Fruit fly (Drosophila melanogaster) whole organism, embryonic: ENCODE measurements around the gene CG15530.
A peak's percentile ranks its signal among the peaks of the same experiment; 100 is the strongest.

Source experiments
- Asciz ChIP-seq: fragments of 200-800 bp; sonication (Bioruptor generic); optimal IDR thresholded peaks from 2 replicates; lab custom pipeline; 2017; ENCODE audit warnings: missing biosample characterization, mild to moderate bottlenecking, missing genetic modification characterization, missing genetic modification reagents
- C15 ChIP-seq: fragments of 200-800 bp; sonication (Bioruptor generic); IDR thresholded peaks from 3 replicates; pipeline ENCODE4 v1.3.6; 2022; ENCODE audit warnings: missing biosample characterization, missing genetic modification characterization
- CG10209 ChIP-seq: fragments of 200-800 bp; sonication (Bioruptor generic); optimal IDR thresholded peaks from 3 replicates; lab custom pipeline; 2017; ENCODE audit warnings: missing biosample characterization, mild to moderate bottlenecking, missing genetic modification characterization, missing genetic modification reagents
- CG11085 ChIP-seq: fragments of 200-800 bp; sonication (Bioruptor generic); IDR thresholded peaks from 2 replicates; pipeline ENCODE4 v1.3.6; 2022; ENCODE audit warnings: missing biosample characterization, missing genetic modification characterization
- CG13296 ChIP-seq: fragments of 200-800 bp; sonication (Bioruptor generic); optimal IDR thresholded peaks from 3 replicates; lab custom pipeline; 2018; ENCODE audit warnings: missing biosample characterization, mild to moderate bottlenecking, missing genetic modification characterization
- CG14014 ChIP-seq: fragments of 200-800 bp; sonication (Bioruptor generic); IDR thresholded peaks from 2 replicates; pipeline ENCODE4 v1.3.6; 2022; ENCODE audit warnings: missing biosample characterization, missing genetic modification characterization
- CG1603 ChIP-seq: fragments of 200-800 bp; sonication (Bioruptor generic); optimal IDR thresholded peaks from 2 replicates; lab custom pipeline; 2019; ENCODE audit warnings: missing biosample characterization, mild to moderate bottlenecking, missing genetic modification characterization, moderate library complexity
- CG16815 ChIP-seq: fragments of 200-800 bp; sonication (Bioruptor generic); optimal IDR thresholded peaks from 3 replicates; lab custom pipeline; 2017; ENCODE audit warnings: missing biosample characterization, mild to moderate bottlenecking, missing genetic modification characterization
- CG17829 ChIP-seq: fragments of 200-800 bp; optimal IDR thresholded peaks from 2 replicates; lab custom pipeline; 2019; ENCODE audit warnings: missing biosample characterization, mild to moderate bottlenecking, missing genetic modification characterization, moderate library complexity
- CG2199 ChIP-seq: fragments of 200-800 bp; sonication (Bioruptor generic); IDR thresholded peaks from 3 replicates; pipeline ENCODE4 v1.3.6; 2022; ENCODE audit warnings: missing biosample characterization, missing genetic modification characterization
- CG30020 ChIP-seq: fragments of 200-800 bp; optimal IDR thresholded peaks from 2 replicates; lab custom pipeline; 2019; ENCODE audit warnings: missing biosample characterization, mild to moderate bottlenecking, missing genetic modification characterization, moderate library complexity
- CG32532 ChIP-seq: fragments of 200-800 bp; sonication (Bioruptor generic); IDR thresholded peaks from 2 replicates; pipeline ENCODE4 v1.3.6; 2022; ENCODE audit warnings: missing biosample characterization, missing genetic modification characterization
- CG34224 ChIP-seq: fragments of 200-800 bp; sonication (Bioruptor generic); IDR thresholded peaks from 3 replicates; pipeline ENCODE4 v1.3.6; 2022; ENCODE audit warnings: missing biosample characterization, missing genetic modification characterization; ENCODE audit not compliant: partially characterized antibody
- CG5953 ChIP-seq: fragments of 200-800 bp; sonication (Bioruptor generic); IDR thresholded peaks from 2 replicates; pipeline ENCODE4 v1.3.6; 2022; ENCODE audit warnings: missing biosample characterization, missing genetic modification characterization
- Dek ChIP-seq: fragments of 200-800 bp; sonication (Bioruptor generic); optimal IDR thresholded peaks from 3 replicates; lab custom pipeline; 2019; ENCODE audit warnings: missing biosample characterization, mild to moderate bottlenecking, missing genetic modification characterization, moderate library complexity
- Doc2 ChIP-seq: fragments of 200-800 bp; sonication (Bioruptor generic); IDR thresholded peaks from 2 replicates; pipeline ENCODE4 v1.3.6; 2022; ENCODE audit warnings: missing biosample characterization, missing genetic modification characterization
- HLH3B ChIP-seq: fragments of 200-800 bp; sonication (Bioruptor generic); IDR thresholded peaks from 2 replicates; pipeline ENCODE4 v1.3.6; 2022; ENCODE audit warnings: missing biosample characterization, missing genetic modification characterization
- HLH4C ChIP-seq: fragments of 200-800 bp; sonication (Bioruptor generic); IDR thresholded peaks from 3 replicates; pipeline ENCODE4 v1.3.6; 2022; ENCODE audit warnings: missing biosample characterization, missing genetic modification characterization; ENCODE audit not compliant: partially characterized antibody
- HmgD ChIP-seq: fragments of 200-800 bp; sonication (Bioruptor generic); optimal IDR thresholded peaks from 3 replicates; lab custom pipeline; 2016; ENCODE audit warnings: missing biosample characterization, missing genetic modification characterization
- HmgZ ChIP-seq: fragments of 200-800 bp; sonication (Bioruptor generic); optimal IDR thresholded peaks from 2 replicates; lab custom pipeline; 2018; ENCODE audit warnings: missing biosample characterization, mild to moderate bottlenecking, missing genetic modification characterization
- Med ChIP-seq: fragments of 200-800 bp; sonication (Bioruptor generic); peaks from one replicate; lab custom pipeline; 2016; ENCODE audit warnings: missing biosample characterization, missing genetic modification characterization, mild to moderate bottlenecking, inconsistent platforms, moderate library complexity
- NFAT ChIP-seq: fragments of 200-800 bp; sonication (Bioruptor generic); IDR thresholded peaks from 2 replicates; pipeline ENCODE4 v1.3.6; 2022; ENCODE audit warnings: missing biosample characterization, missing genetic modification characterization
- Nf-YB ChIP-seq: fragments of 200-800 bp; sonication (Bioruptor generic); optimal IDR thresholded peaks from 3 replicates; lab custom pipeline; 2019; ENCODE audit warnings: missing biosample characterization, mild to moderate bottlenecking, missing genetic modification characterization, moderate library complexity
- PHDP ChIP-seq: fragments of 200-800 bp; sonication (Bioruptor generic); optimal IDR thresholded peaks from 3 replicates; lab custom pipeline; 2018; ENCODE audit warnings: missing biosample characterization, mild to moderate bottlenecking, missing genetic modification characterization, moderate library complexity
- Ssrp ChIP-seq: fragments of 200-800 bp; sonication (Bioruptor generic); optimal IDR thresholded peaks from 2 replicates; lab custom pipeline; 2018; ENCODE audit warnings: missing biosample characterization, mild to moderate bottlenecking, missing genetic modification characterization, moderate library complexity
- Tbp ChIP-seq: fragments of >200 bp; optimal IDR thresholded peaks from 2 replicates; lab custom pipeline; 2018; ENCODE audit warnings: missing biosample characterization, missing genetic modification characterization
- bsh ChIP-seq, 2 experiments: fragments of 200-800 bp; sonication (Bioruptor generic); optimal IDR thresholded peaks; 2 replicates each; lab custom pipeline; 2017 to 2018; ENCODE audit warnings: mild to moderate bottlenecking in 2 of 2, missing biosample characterization in 2 of 2, missing genetic modification characterization in 2 of 2, moderate library complexity in 1 of 2
- cas ChIP-seq: fragments of 200-800 bp; sonication (Bioruptor generic); IDR thresholded peaks from 2 replicates; pipeline ENCODE4 v1.3.6; 2022; ENCODE audit warnings: missing biosample characterization, missing genetic modification characterization
- crol ChIP-seq: fragments of 200-800 bp; sonication (Bioruptor generic); IDR thresholded peaks from 2 replicates; pipeline ENCODE4 v1.3.6; 2022; ENCODE audit warnings: missing biosample characterization, missing genetic modification characterization
- emc ChIP-seq: fragments of 200-800 bp; sonication (Bioruptor generic); optimal IDR thresholded peaks from 2 replicates; lab custom pipeline; 2016; ENCODE audit warnings: missing biosample characterization, missing genetic modification characterization
- ems ChIP-seq: fragments of 200-800 bp; sonication (Bioruptor generic); optimal IDR thresholded peaks from 3 replicates; lab custom pipeline; 2016; ENCODE audit warnings: missing biosample characterization, missing genetic modification characterization
- fd64A ChIP-seq: fragments of 200-800 bp; sonication (Bioruptor generic); optimal IDR thresholded peaks from 3 replicates; lab custom pipeline; 2018; ENCODE audit warnings: missing biosample characterization, mild to moderate bottlenecking, missing genetic modification characterization
- grn ChIP-seq: fragments of 200-800 bp; sonication (Bioruptor generic); optimal IDR thresholded peaks from 3 replicates; lab custom pipeline; 2017; ENCODE audit warnings: missing biosample characterization, missing genetic modification characterization
- hbn ChIP-seq: fragments of 200-800 bp; sonication (Bioruptor generic); IDR thresholded peaks from 2 replicates; pipeline ENCODE4 v1.3.6; 2022; ENCODE audit warnings: missing biosample characterization, missing genetic modification characterization; ENCODE audit not compliant: partially characterized antibody
- her ChIP-seq: fragments of 200-800 bp; sonication (Bioruptor generic); optimal IDR thresholded peaks from 2 replicates; lab custom pipeline; 2016; ENCODE audit warnings: missing biosample characterization, missing genetic modification characterization
- ind ChIP-seq: fragments of 200-800 bp; sonication (Bioruptor generic); optimal IDR thresholded peaks from 3 replicates; lab custom pipeline; 2016; ENCODE audit warnings: missing biosample characterization, missing genetic modification characterization
- jing ChIP-seq: fragments of 200-800 bp; sonication (Bioruptor generic); optimal IDR thresholded peaks from 2 replicates; lab custom pipeline; 2018; ENCODE audit warnings: missing biosample characterization, mild to moderate bottlenecking, missing genetic modification characterization
- ken ChIP-seq: fragments of 200-800 bp; sonication (Bioruptor generic); IDR thresholded peaks from 3 replicates; pipeline ENCODE4 v1.3.6; 2022; ENCODE audit warnings: missing biosample characterization, missing genetic modification characterization
- knrl ChIP-seq: fragments of 200-800 bp; sonication (Bioruptor generic); IDR thresholded peaks from 3 replicates; pipeline ENCODE4 v1.3.6; 2022; ENCODE audit warnings: missing biosample characterization, missing genetic modification characterization; ENCODE audit not compliant: partially characterized antibody
- pan ChIP-seq, 4 experiments: fragments of >200 bp in 3 of 4; fragments of 200-800 bp in 1 of 4; sonication (Bioruptor generic) in 1 of 4; optimal IDR thresholded peaks in 3 of 4; IDR thresholded peaks in 1 of 4; 2 replicates each; pipeline versions ENCODE4 v1.3.6 to Lab custom; 2017 to 2022; ENCODE audit warnings: missing biosample characterization in 2 of 4, missing genetic modification characterization in 2 of 4, mixed read lengths in 1 of 4
- schlank ChIP-seq: fragments of 200-800 bp; sonication (Bioruptor generic); optimal IDR thresholded peaks from 2 replicates; lab custom pipeline; 2018; ENCODE audit warnings: missing biosample characterization, mild to moderate bottlenecking, missing genetic modification characterization
- sd ChIP-seq: fragments of 200-800 bp; sonication (Bioruptor generic); optimal IDR thresholded peaks from 3 replicates; lab custom pipeline; 2018; ENCODE audit warnings: missing biosample characterization, mild to moderate bottlenecking, missing genetic modification characterization, moderate library complexity
- sug ChIP-seq: fragments of 200-800 bp; optimal IDR thresholded peaks from 2 replicates; lab custom pipeline; 2019; ENCODE audit warnings: missing biosample characterization, mild to moderate bottlenecking, missing genetic modification characterization, moderate library complexity
- tio ChIP-seq: fragments of 200-800 bp; sonication (Bioruptor generic); optimal IDR thresholded peaks from 2 replicates; lab custom pipeline; 2017; ENCODE audit warnings: missing biosample characterization, missing genetic modification characterization, inconsistent platforms
- trem ChIP-seq: fragments of 200-800 bp; optimal IDR thresholded peaks from 3 replicates; lab custom pipeline; 2019; ENCODE audit warnings: missing biosample characterization, mild to moderate bottlenecking, missing genetic modification characterization, moderate library complexity
- vvl ChIP-seq: fragments of 200-800 bp; sonication (Bioruptor generic); IDR thresholded peaks from 2 replicates; pipeline ENCODE4 v1.3.6; 2022; ENCODE audit warnings: missing biosample characterization, missing genetic modification characterization
- wek ChIP-seq: fragments of 200-800 bp; sonication (Bioruptor generic); optimal IDR thresholded peaks from 3 replicates; lab custom pipeline; 2018; ENCODE audit warnings: missing biosample characterization, mild to moderate bottlenecking, missing genetic modification characterization, moderate library complexity
- wor ChIP-seq: fragments of 200-800 bp; sonication (Bioruptor generic); IDR thresholded peaks from 2 replicates; pipeline ENCODE4 v1.3.6; 2022; ENCODE audit warnings: missing biosample characterization, missing genetic modification characterization
- yki ChIP-seq: fragments of >200 bp; optimal IDR thresholded peaks from 3 replicates; lab custom pipeline; 2018
- zfh2 ChIP-seq: fragments of 200-800 bp; sonication (Bioruptor generic); optimal IDR thresholded peaks from 2 replicates; lab custom pipeline; 2016; ENCODE audit warnings: missing biosample characterization, missing genetic modification characterization

Gene CG15530

dm6 chr3R:30204004-30204603 lies 26.4 kb downstream of the CG15530 start (continued):
- TF ChIP-seq Dek (no peak), CG17829 (tag; lab: Kevin White, UChicago) (no peak), wek (no peak), cas (GFP tag; lab: Robert Waterston, UW) (no peak), emc (no peak), Doc2 (no peak), ken (GFP tag; lab: Robert Waterston, UW) (no peak), CG10209 (GFP tag; lab: Kevin White, UChicago) (no peak), knrl (no peak), crol (GFP tag; lab: Robert Waterston, UW) (peak; percentile 45; the same call in 1 of the 2 replicates), CG1603 (tag; lab: Kevin White, UChicago) (no peak), CG16815 (GFP tag; lab: Kevin White, UChicago) (no peak), jing (GFP tag; lab: Kevin White, UChicago) (no peak), Ssrp (no peak), Nf-YB (GFP tag; lab: Kevin White, UChicago) (no peak), PHDP (tag; lab: Kevin White, UChicago) (no peak), vvl (GFP tag; lab: Robert Waterston, UW) (no peak), CG34224 (no peak), wor (GFP tag; lab: Robert Waterston, UW) (no peak), sd (tag; lab: Kevin White, UChicago) (peak; percentile 70), CG5953 (GFP tag; lab: Robert Waterston, UW) (0 out of 2 replicates have a peak, but pooled peaks have one; percentile 11), tio (GFP tag; lab: Kevin White, UChicago) (no peak), CG30020 (tag; lab: Kevin White, UChicago) (no peak), HmgZ (peak; percentile 16), sug (peak; percentile 65), schlank (tag; lab: Kevin White, UChicago) (no peak), NFAT (no peak), HmgD (GFP tag; lab: Kevin White, UChicago) (no peak), hbn (GFP tag; lab: Robert Waterston, UW) (no peak), trem (tag; lab: Kevin White, UChicago) (no peak), HLH3B (GFP tag; lab: Robert Waterston, UW) (no peak), ind (GFP tag; lab: Kevin White, UChicago) (no peak), ems (GFP tag; lab: Kevin White, UChicago) (no peak), CG14014 (GFP tag; lab: Robert Waterston, UW) (no peak), C15 (GFP tag; lab: Robert Waterston, UW) (no peak), CG13296 (GFP tag; lab: Kevin White, UChicago) (no peak), grn (GFP tag; lab: Kevin White, UChicago) (peak; percentile 94), HLH4C (GFP tag; lab: Robert Waterston, UW) (0 out of 3 replicates have a peak, but pooled peaks have one; percentile 8), bsh (GFP tag; optimal IDR thresholded peaks at IDR 0.05; lab: Kevin White, UChicago) (no peak), CG32532 (no peak), Tbp (no peak), Med (GFP tag; lab: Kevin White, UChicago) (peak; percentile 79), zfh2 (no peak), fd64A (GFP tag; lab: Kevin White, UChicago) (no peak), CG2199 (peak; percentile 68; the same call in 1 of the 3 replicates), Asciz (GFP tag; lab: Kevin White, UChicago) (no peak), CG11085 (no peak), yki (lab: Kevin White, UChicago) (no peak), pan (optimal IDR thresholded peaks at IDR 0.05; lab: Kevin White, UChicago) (no peak), pan (GFP tag; optimal IDR thresholded peaks at IDR 0.05 in 1 of 2, IDR thresholded peaks at IDR 0.05 in 1 of 2) (peak in 1 of 2 experiments; percentile 19), her (GFP tag; lab: Kevin White, UChicago) (no peak)
